Fruit fly (Drosophila melanogaster): ENCODE measurements around the gene Mur29B.

Gene Mur29B

DNA sequence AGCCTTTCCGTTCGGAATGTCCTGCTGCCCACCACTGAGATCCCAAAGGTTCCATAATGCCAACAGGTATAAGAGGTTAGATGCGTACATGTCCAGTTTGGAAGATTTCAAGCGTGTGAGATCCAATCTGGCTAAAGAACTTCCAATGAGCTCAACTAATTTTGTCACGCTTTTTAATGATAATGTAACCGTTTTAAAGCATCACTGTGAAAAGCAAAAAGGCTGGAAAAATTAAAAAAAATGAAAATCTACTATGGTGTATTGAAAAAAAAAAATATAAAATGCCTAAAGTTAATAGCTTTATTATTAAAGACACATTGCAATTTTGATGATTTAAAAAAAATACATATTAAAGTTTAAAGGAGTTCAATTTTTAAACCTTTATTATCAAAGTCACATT is 41.1 kb downstream of the Mur29B start, which contains the start of gene Acp29AB:
Acp29AB (minus strand) TSS at position 101 of the 400 bp plus-strand sequence.
- TF ChIP-seq CG7101 (tag; optimal IDR thresholded peaks at IDR 0.05) (no peak), Clk (GFP tag; optimal IDR thresholded peaks at IDR 0.05) (no peak), toe (GFP tag; optimal IDR thresholded peaks at IDR 0.05) (no peak), Hr96 (GFP tag; optimal IDR thresholded peaks at IDR 0.05) (no peak), CG11617 (GFP tag; optimal IDR thresholded peaks at IDR 0.05) (no peak), CG7045 (GFP tag; optimal IDR thresholded peaks at IDR 0.05) (no peak), kay (GFP tag; ENCODE audit: borderline replicate concordance) (peak; percentile 62), Crg-1 (GFP tag; optimal IDR thresholded peaks at IDR 0.05) (no peak), ovo (GFP tag; optimal IDR thresholded peaks at IDR 0.05) (no peak)

DNA sequence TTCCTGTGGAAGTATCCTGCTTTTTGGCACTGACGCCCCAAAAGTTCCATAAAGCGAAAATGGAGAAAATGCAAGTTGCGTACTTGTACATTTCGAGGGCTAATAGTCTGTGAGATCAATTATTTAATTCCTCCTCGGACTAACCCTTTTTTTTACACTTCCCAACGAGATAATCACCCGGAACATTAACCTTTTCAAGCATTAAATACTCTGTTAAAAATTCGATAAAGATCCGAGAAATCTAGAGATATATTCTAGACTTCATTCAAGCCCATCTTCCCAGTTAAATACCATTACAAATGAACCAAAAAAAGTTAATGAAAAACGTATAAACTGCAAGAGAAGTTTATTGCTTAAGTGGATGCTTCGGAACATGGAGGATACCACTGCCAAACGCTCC is 42.2 kb downstream of the Mur29B start, which contains the start of gene lectin-29Ca:
lectin-29Ca (minus strand) TSS at position 101 of the 400 bp plus-strand sequence.
- TF ChIP-seq CG33017 (tag; optimal IDR thresholded peaks at IDR 0.05), result no peak
- TF ChIP-seq Mnt (GFP tag; optimal IDR thresholded peaks at IDR 0.05), result no peak
- TF ChIP-seq CG7101 (tag; optimal IDR thresholded peaks at IDR 0.05), result no peak
- no peak for TF ChIP-seq kay (GFP tag; ENCODE audit: borderline replicate concordance)
- no peak for TF ChIP-seq Crg-1 (GFP tag; optimal IDR thresholded peaks at IDR 0.05)
- no peak for TF ChIP-seq CG14711 (tag; optimal IDR thresholded peaks at IDR 0.05)

DNA sequence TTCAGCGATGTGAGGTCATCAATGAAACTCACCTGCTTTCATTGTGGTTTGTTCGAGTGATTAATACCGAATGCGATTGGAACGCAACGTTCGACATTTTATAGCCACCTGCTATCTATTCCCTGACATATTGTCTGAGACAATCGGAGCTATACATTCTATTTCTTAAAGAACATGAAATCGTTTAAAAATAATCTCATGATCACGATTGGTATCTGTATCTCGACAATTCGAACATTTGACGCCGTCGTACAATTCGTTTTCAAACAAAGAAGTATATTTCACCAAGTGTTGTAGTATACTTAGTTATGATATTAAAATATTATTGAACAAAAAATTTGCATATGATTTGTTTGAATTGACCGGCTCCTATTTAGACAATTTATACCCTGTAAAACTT is 42.9 kb downstream of the Mur29B start, which contains the start of gene Peritrophin-15b:
Peritrophin-15b (minus strand) TSS at position 101 of the 400 bp plus-strand sequence.
- no peak for TF ChIP-seq CG1620 (GFP tag; optimal IDR thresholded peaks at IDR 0.05)
- no peak for TF ChIP-seq CG12768 (GFP tag; optimal IDR thresholded peaks at IDR 0.05)
- no peak for TF ChIP-seq Hr96 (GFP tag; optimal IDR thresholded peaks at IDR 0.05)
- TF ChIP-seq CG33017 (tag; optimal IDR thresholded peaks at IDR 0.05), result no peak
- no peak for TF ChIP-seq CG7101 (tag; optimal IDR thresholded peaks at IDR 0.05)
- no peak for TF ChIP-seq CG5204 (GFP tag; optimal IDR thresholded peaks at IDR 0.05)

DNA sequence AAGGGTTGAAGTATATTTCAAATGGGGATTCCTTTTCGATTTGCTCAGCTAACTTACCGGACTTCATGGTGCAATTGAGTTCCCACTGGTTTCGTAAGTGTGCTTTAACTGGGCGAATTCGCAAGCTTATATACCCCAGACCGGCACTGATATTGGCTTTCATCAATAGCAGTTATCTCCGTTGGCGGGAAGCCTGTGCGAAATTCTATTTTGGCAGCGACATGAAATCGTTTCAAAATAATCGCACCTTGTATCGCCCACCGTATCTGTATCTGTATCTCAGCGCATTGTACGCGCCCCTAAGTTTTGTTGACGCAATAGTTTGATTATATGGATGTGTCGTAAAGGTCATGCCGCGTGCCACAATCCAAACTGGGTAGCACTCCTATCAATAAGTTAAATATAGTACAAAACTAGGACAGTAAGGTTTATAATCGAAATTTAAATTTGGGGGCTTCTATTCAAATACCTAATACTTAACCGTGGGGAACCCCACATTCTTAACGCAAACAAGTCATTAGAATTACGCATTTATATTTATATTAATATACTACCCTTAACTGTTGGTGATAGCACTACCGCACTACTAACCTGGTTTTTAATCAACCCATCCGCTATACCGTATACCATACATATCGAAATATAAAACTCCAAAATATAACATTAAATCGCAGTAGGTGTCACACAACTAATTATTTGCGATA is 44.2 kb downstream of the Mur29B start, which contains the start of the genes Peritrophin-15a and CG13385:
Peritrophin-15a (minus strand) TSS at position 101 of the 704 bp plus-strand sequence.
CG13385 (plus strand) TSS at position 654 of the 704 bp plus-strand sequence.
- no peak for TF ChIP-seq CG7101 (tag; optimal IDR thresholded peaks at IDR 0.05)
- no peak for TF ChIP-seq Hr96 (GFP tag; optimal IDR thresholded peaks at IDR 0.05)
- TF ChIP-seq cic (GFP tag; optimal IDR thresholded peaks at IDR 0.05), result no peak
- no peak for TF ChIP-seq kay (GFP tag; ENCODE audit: borderline replicate concordance)
- no peak for TF ChIP-seq toe (GFP tag; optimal IDR thresholded peaks at IDR 0.05)
- no peak for TF ChIP-seq CG12768 (GFP tag; optimal IDR thresholded peaks at IDR 0.05)
- no peak for TF ChIP-seq CG1620 (GFP tag; optimal IDR thresholded peaks at IDR 0.05)
- no peak for TF ChIP-seq Clk (GFP tag; optimal IDR thresholded peaks at IDR 0.05)
- no peak for TF ChIP-seq bab1 (GFP tag; optimal IDR thresholded peaks at IDR 0.05)
- TF ChIP-seq cnc (optimal IDR thresholded peaks at IDR 0.05), result no peak
- no peak for TF ChIP-seq CG33017 (tag; optimal IDR thresholded peaks at IDR 0.05)
- TF ChIP-seq CG14711 (tag; optimal IDR thresholded peaks at IDR 0.05), result no peak
- no peak for TF ChIP-seq Crg-1 (GFP tag; optimal IDR thresholded peaks at IDR 0.05)

DNA sequence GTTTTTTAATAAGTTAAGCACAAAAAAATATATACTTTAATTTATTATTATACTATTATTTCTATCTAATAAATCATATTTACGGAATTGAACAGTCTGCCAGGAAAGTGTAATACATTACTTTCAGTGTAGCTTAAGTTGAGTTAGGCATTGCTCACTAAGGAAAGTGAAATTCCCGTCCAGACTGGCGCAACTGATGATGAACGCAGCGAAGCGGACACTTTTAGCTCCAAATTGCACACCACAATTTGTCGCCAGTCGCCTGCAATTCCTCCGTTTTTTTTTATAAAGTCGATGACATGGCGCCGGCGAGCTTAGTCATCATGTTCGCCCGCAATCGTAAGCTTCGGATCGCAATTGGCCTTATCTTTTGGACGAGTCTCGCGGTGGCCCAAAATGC is 46.7 kb downstream of the Mur29B start, which contains the start of gene CG13386:
CG13386 (plus strand) TSS at position 301 of the 400 bp plus-strand sequence.
- TF ChIP-seq CG7101 (tag; optimal IDR thresholded peaks at IDR 0.05) (no peak), CG33017 (tag; optimal IDR thresholded peaks at IDR 0.05) (no peak), ovo (GFP tag; optimal IDR thresholded peaks at IDR 0.05) (no peak)

DNA sequence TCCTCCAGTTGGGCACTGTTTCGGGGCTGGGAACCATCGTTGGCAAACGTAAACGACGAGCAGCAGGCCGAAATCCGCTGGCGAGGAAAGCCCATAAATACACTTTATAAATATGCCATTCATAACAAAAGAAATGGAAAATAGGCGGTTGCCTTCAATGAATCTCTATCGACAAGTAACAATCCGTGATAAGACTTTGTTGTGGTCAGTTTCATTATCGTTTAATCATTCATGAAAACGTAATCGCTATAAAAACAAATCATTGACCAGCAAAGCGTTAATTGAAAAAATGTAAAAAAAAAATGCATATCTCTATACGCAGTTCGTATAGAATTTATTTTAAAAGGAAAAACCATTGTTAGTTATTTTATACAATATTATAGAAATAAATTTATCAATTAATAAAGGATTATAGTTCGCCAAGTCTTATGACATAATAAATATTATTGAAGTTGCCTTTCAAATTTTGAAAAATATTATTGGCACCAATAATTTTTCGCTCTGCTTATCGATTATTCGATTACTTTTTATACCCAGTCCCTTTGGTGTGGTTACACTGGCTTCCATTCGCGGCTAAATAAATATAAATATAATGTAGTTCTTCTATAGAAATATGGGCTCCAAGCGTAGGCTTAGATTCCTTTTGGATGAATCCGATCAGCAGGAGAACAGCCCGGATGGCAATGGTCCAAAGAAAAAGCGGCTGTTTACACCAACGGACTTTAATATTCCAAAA is 48.0 kb downstream of the Mur29B start, which contains the start of gene CG31898:
CG31898 (plus strand) TSS at position 559 of the 736 bp plus-strand sequence.
- TF ChIP-seq CG12768 (GFP tag; optimal IDR thresholded peaks at IDR 0.05) (no peak), tj (GFP tag; optimal IDR thresholded peaks at IDR 0.05) (no peak), bab1 (GFP tag; optimal IDR thresholded peaks at IDR 0.05) (peak; percentile 26), cic (GFP tag; optimal IDR thresholded peaks at IDR 0.05) (peak; percentile 79), CG7101 (tag; optimal IDR thresholded peaks at IDR 0.05) (no peak)

DNA sequence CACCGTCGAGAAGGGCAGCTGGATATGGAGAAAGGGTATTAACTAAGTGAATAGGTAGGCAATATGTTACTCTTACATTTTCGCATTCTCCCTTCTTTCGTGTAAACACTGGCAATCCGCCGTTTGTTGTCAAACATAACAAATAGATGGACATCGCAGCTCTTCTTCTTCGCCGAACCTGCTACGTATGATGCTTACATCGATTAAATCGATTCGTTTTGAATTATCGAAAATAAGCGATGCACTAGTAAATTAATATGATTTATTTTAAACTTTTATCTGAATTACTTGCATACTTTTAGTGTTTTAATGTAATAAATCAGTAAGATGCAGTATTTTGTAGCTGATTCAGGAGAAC is 50.9 kb downstream of the Mur29B start, which contains the start of gene fy:
fy (minus strand) TSS at position 353 of the 358 bp plus-strand sequence.
- no peak for TF ChIP-seq tj (GFP tag; optimal IDR thresholded peaks at IDR 0.05)
- no peak for TF ChIP-seq cnc (optimal IDR thresholded peaks at IDR 0.05)
- TF ChIP-seq pad (GFP tag; optimal IDR thresholded peaks at IDR 0.05), result no peak
- TF ChIP-seq CG14711 (tag; optimal IDR thresholded peaks at IDR 0.05), result no peak
- TF ChIP-seq CG7101 (tag; optimal IDR thresholded peaks at IDR 0.05), result no peak
- no peak for TF ChIP-seq CG5204 (GFP tag; optimal IDR thresholded peaks at IDR 0.05)
- no peak for TF ChIP-seq Mnt (GFP tag; optimal IDR thresholded peaks at IDR 0.05)
- no peak for TF ChIP-seq toe (GFP tag; optimal IDR thresholded peaks at IDR 0.05)
- TF ChIP-seq Clk (GFP tag; optimal IDR thresholded peaks at IDR 0.05), result no peak
- no peak for TF ChIP-seq CG12768 (GFP tag; optimal IDR thresholded peaks at IDR 0.05)
- no peak for TF ChIP-seq CG7045 (GFP tag; optimal IDR thresholded peaks at IDR 0.05)
- TF ChIP-seq CG1620 (GFP tag; optimal IDR thresholded peaks at IDR 0.05), result no peak
- TF ChIP-seq CG33017 (tag; optimal IDR thresholded peaks at IDR 0.05), result no peak
- no peak for TF ChIP-seq CG11617 (GFP tag; optimal IDR thresholded peaks at IDR 0.05)
- TF ChIP-seq bab1 (GFP tag; optimal IDR thresholded peaks at IDR 0.05), result no peak
- no peak for TF ChIP-seq ovo (GFP tag; optimal IDR thresholded peaks at IDR 0.05)
- TF ChIP-seq Hr96 (GFP tag; optimal IDR thresholded peaks at IDR 0.05), result no peak
- no peak for TF ChIP-seq kay (GFP tag; ENCODE audit: borderline replicate concordance)

All from whole organism, adult.